Worm (Caenorhabditis elegans) whole organism, late embryonic: Measurements from ENCODE around the gene C36E8.4.
A peak's percentile ranks its signal among the peaks of the same experiment; 100 is the strongest.

ENCODE experiments used
- C08G9.2 ChIP-seq: sonication (generic microtip); optimal IDR thresholded peaks from 2 replicates; lab custom pipeline; 2016; ENCODE audit warnings: mild to moderate bottlenecking, missing genetic modification characterization, moderate library complexity, missing compliant biosample characterization
- C38D4.7 ChIP-seq: fragments of 200-800 bp; sonication (Bioruptor generic); optimal IDR thresholded peaks from 2 replicates; lab custom pipeline; 2018; ENCODE audit warnings: mild to moderate bottlenecking, missing genetic modification characterization, moderate library complexity, missing compliant biosample characterization
- K02D7.2 ChIP-seq: sonication (generic microtip); optimal IDR thresholded peaks from 2 replicates; lab custom pipeline; 2017; ENCODE audit warnings: mild to moderate bottlenecking, missing genetic modification characterization, missing compliant biosample characterization
- ahr-1 ChIP-seq: sonication (generic microtip); optimal IDR thresholded peaks from 2 replicates; lab custom pipeline; 2016; ENCODE audit warnings: missing genetic modification characterization, missing compliant biosample characterization
- ceh-14 ChIP-seq: sonication (generic microtip); optimal IDR thresholded peaks from 2 replicates; lab custom pipeline; 2016; ENCODE audit warnings: missing genotype, missing genetic modification characterization, missing compliant biosample characterization
- ceh-18 ChIP-seq: sonication (generic microtip); optimal IDR thresholded peaks from 2 replicates; lab custom pipeline; 2016; ENCODE audit warnings: missing genetic modification characterization, missing compliant biosample characterization
- ceh-19 ChIP-seq: fragments of 200-800 bp; sonication (Bioruptor generic); optimal IDR thresholded peaks from 2 replicates; lab custom pipeline; 2018; ENCODE audit warnings: mild to moderate bottlenecking, missing genetic modification characterization, missing compliant biosample characterization
- ceh-22 ChIP-seq: sonication (generic microtip); optimal IDR thresholded peaks from 2 replicates; lab custom pipeline; 2017; ENCODE audit warnings: missing biosample characterization, missing genetic modification characterization
- ceh-24 ChIP-seq: sonication (generic microtip); optimal IDR thresholded peaks from 2 replicates; lab custom pipeline; 2016; ENCODE audit warnings: mild to moderate bottlenecking, missing genetic modification characterization, missing compliant biosample characterization
- ceh-31 ChIP-seq: sonication (generic microtip); optimal IDR thresholded peaks from 2 replicates; lab custom pipeline; 2016; ENCODE audit warnings: missing genetic modification characterization, missing compliant biosample characterization
- ceh-34 ChIP-seq: sonication (generic microtip); optimal IDR thresholded peaks from 2 replicates; lab custom pipeline; 2016; ENCODE audit warnings: mild to moderate bottlenecking, missing genetic modification characterization, missing compliant biosample characterization
- ceh-48 ChIP-seq: sonication (generic microtip); optimal IDR thresholded peaks from 2 replicates; lab custom pipeline; 2016; ENCODE audit warnings: missing genetic modification characterization, inconsistent platforms, missing compliant biosample characterization
- ceh-6 ChIP-seq: fragments of 200-800 bp; sonication (Bioruptor generic); optimal IDR thresholded peaks from 2 replicates; lab custom pipeline; 2018; ENCODE audit warnings: mild to moderate bottlenecking, missing genetic modification characterization, missing compliant biosample characterization
- ceh-9 ChIP-seq: sonication (generic microtip); optimal IDR thresholded peaks from 2 replicates; lab custom pipeline; 2016; ENCODE audit warnings: mild to moderate bottlenecking, missing genetic modification characterization, inconsistent platforms, missing compliant biosample characterization
- che-1 ChIP-seq: sonication (generic microtip); optimal IDR thresholded peaks from 2 replicates; lab custom pipeline; 2016; ENCODE audit warnings: mild to moderate bottlenecking, missing genetic modification characterization, missing compliant biosample characterization
- dmd-4 ChIP-seq: sonication (generic microtip); optimal IDR thresholded peaks from 2 replicates; lab custom pipeline; 2016; ENCODE audit warnings: borderline replicate concordance, missing genetic modification characterization, missing compliant biosample characterization
- dve-1 ChIP-seq: sonication (generic microtip); optimal IDR thresholded peaks from 2 replicates; lab custom pipeline; 2017; ENCODE audit warnings: antibody characterized with exemption, mild to moderate bottlenecking, missing genetic modification characterization, missing compliant biosample characterization
- elt-2 ChIP-seq: sonication (generic microtip); optimal IDR thresholded peaks from 2 replicates; lab custom pipeline; 2016; ENCODE audit warnings: missing genetic modification reagents, missing genetic modification characterization, missing compliant biosample characterization
- ets-4 ChIP-seq: sonication (generic microtip); optimal IDR thresholded peaks from 2 replicates; lab custom pipeline; 2016; ENCODE audit warnings: missing genetic modification characterization, missing compliant biosample characterization
- eyg-1 ChIP-seq: sonication (generic microtip); optimal IDR thresholded peaks from 2 replicates; lab custom pipeline; 2016; ENCODE audit warnings: missing genotype, missing genetic modification characterization, missing compliant biosample characterization
- fax-1 ChIP-seq: sonication (generic microtip); optimal IDR thresholded peaks from 2 replicates; lab custom pipeline; 2016; ENCODE audit warnings: missing genotype, missing genetic modification characterization, missing compliant biosample characterization
- fkh-10 ChIP-seq: fragments of 150-350 bp; optimal IDR thresholded peaks from 2 replicates; lab custom pipeline; 2014; ENCODE audit warnings: missing biosample characterization, missing genetic modification reagents, missing genetic modification characterization
- hlh-13 ChIP-seq: fragments of 200-800 bp; sonication (Bioruptor generic); optimal IDR thresholded peaks from 2 replicates; lab custom pipeline; 2018; ENCODE audit warnings: mild to moderate bottlenecking, missing genetic modification characterization, missing compliant biosample characterization
- hlh-30 ChIP-seq: sonication (generic microtip); optimal IDR thresholded peaks from 2 replicates; lab custom pipeline; 2017; ENCODE audit warnings: antibody characterized with exemption, missing genetic modification characterization, missing compliant biosample characterization; ENCODE audit not compliant: insufficient read depth
- hlh-6 ChIP-seq: sonication (generic microtip); optimal IDR thresholded peaks from 2 replicates; lab custom pipeline; 2016; ENCODE audit warnings: missing genotype, missing genetic modification characterization, missing compliant biosample characterization
- nfya-1 ChIP-seq: sonication (generic microtip); optimal IDR thresholded peaks from 2 replicates; lab custom pipeline; 2017; ENCODE audit warnings: missing genetic modification characterization, mild to moderate bottlenecking, missing compliant biosample characterization, antibody characterized with exemption, moderate library complexity
- nhr-11 ChIP-seq: fragments of 150-350 bp; optimal IDR thresholded peaks from 2 replicates; lab custom pipeline; 2014; ENCODE audit warnings: missing biosample characterization, missing genetic modification characterization
- pag-3 ChIP-seq: sonication (generic microtip); optimal IDR thresholded peaks from 2 replicates; lab custom pipeline; 2016; ENCODE audit warnings: missing compliant biosample characterization, missing genetic modification characterization, borderline replicate concordance
- pqm-1 ChIP-seq: sonication (generic microtip); optimal IDR thresholded peaks from 2 replicates; lab custom pipeline; 2016; ENCODE audit warnings: missing genetic modification characterization, missing compliant biosample characterization
- pros-1 ChIP-seq: fragments of 150-350 bp; optimal IDR thresholded peaks from 2 replicates; lab custom pipeline; 2014; ENCODE audit warnings: missing biosample characterization, missing genetic modification reagents, missing genetic modification characterization
- ref-2 ChIP-seq: sonication (generic microtip); optimal IDR thresholded peaks from 2 replicates; lab custom pipeline; 2016; ENCODE audit warnings: missing genetic modification characterization, missing compliant biosample characterization
- rnt-1 ChIP-seq: sonication (generic microtip); optimal IDR thresholded peaks from 2 replicates; lab custom pipeline; 2016; ENCODE audit warnings: missing genetic modification characterization, missing compliant biosample characterization
- sox-2 ChIP-seq: fragments of 200-800 bp; sonication (Bioruptor generic); IDR thresholded peaks from 2 replicates; pipeline ENCODE4 v1.3.6; 2022; ENCODE audit warnings: missing genetic modification reagents, missing genetic modification characterization, missing compliant biosample characterization
- syd-9 ChIP-seq: sonication (generic microtip); optimal IDR thresholded peaks from 2 replicates; lab custom pipeline; 2016; ENCODE audit warnings: mild to moderate bottlenecking, missing genetic modification characterization, moderate library complexity, missing compliant biosample characterization
- tbx-2 ChIP-seq: sonication (generic microtip); optimal IDR thresholded peaks from 2 replicates; lab custom pipeline; 2016; ENCODE audit warnings: missing genetic modification characterization, missing compliant biosample characterization
- unc-42 ChIP-seq: sonication (generic microtip); optimal IDR thresholded peaks from 2 replicates; lab custom pipeline; 2016; ENCODE audit warnings: missing genotype, missing genetic modification characterization, missing compliant biosample characterization
- unc-55 ChIP-seq: sonication (generic microtip); optimal IDR thresholded peaks from 2 replicates; lab custom pipeline; 2017; ENCODE audit warnings: missing biosample characterization, missing genetic modification reagents, missing genetic modification characterization
- unc-86 ChIP-seq: sonication (generic microtip); optimal IDR thresholded peaks from 2 replicates; lab custom pipeline; 2016; ENCODE audit warnings: missing genetic modification characterization, missing compliant biosample characterization

The C36E8.4 gene

DNA sequence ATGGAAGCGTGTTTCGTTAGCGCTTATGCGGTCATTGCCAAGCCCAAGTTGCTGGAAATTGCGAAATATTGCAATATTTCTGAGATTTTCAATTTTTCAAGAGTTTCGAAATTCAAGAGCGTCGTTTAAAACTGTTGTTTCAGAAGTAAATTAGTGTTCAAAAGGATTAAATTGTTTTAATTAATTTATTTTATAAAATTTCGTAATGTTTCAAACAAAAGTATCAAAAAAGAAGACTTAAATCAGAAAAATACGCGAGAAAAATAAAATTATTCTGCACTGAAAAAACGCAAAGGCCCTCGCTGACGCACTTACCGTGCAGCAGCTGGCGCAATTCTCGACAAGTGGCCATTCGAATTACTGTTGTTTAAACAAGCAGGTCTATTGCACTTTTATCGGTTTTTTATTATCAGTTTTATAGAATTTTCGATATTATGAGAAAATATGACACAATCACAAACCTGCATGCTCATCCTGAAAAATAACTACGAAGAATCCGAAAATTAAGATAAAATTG is 8.0 kb upstream of the C36E8.4 start, which contains the start of gene tif-1A (continued):
- no peak for TF ChIP-seq ceh-9 (tag; lab: Kevin White, UChicago)
- TF ChIP-seq fkh-10: no peak
- no peak for TF ChIP-seq pag-3 (tag; lab: Kevin White, UChicago)
- TF ChIP-seq elt-2: peak; percentile 88
- no peak for TF ChIP-seq dve-1 (tag; lab: Kevin White, UChicago)
- no peak for TF ChIP-seq ceh-19 (GFP tag; lab: Kevin White, UChicago)

DNA sequence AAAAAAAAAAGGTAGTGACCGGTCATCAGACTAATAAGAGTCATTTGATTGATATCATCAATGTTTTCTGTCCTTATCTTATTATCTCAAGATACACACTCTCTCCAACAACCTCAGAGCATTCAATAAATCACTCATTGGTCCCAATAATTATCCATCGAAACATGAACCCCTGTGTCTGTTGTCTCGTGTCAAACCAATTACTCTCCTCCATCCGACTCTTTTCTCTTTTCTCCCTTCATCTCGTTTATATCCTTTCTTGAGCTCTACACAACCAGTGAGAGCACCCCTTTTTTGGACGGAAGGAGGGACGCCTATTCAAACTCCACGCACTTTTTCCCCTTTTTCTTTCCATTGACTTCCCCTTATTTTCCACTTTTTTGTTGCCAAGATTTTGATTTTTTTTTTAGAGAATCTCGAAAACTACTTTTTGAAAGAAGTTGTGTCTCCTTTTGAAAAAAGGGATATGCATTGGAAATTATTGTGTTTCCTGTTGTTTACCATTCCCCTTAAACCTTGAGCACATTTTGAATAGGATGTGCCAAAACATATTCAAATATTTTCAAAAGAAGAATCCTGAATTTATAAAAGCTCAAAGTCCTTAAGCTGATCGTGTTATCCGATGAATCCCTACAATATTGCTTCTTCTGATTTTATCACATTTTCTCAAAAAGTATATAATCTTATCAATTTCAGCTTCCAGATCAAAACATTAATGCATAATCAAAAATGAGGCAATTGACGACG is 6.5 kb upstream of the C36E8.4 start, which contains the start of gene pxd-1:
Gene pxd-1 (plus strand): TSS at position 697 of the 747 bp plus-strand sequence.
- TF ChIP-seq unc-55: peak; percentile 48
- TF ChIP-seq K02D7.2 (tag; lab: Kevin White, UChicago): no peak
- TF ChIP-seq nfya-1 (tag; lab: Kevin White, UChicago): peak; percentile 34
- peak; percentile 84 for TF ChIP-seq unc-42 (tag; lab: Kevin White, UChicago)
- TF ChIP-seq, all 69 proteins: peak for 3

DNA sequence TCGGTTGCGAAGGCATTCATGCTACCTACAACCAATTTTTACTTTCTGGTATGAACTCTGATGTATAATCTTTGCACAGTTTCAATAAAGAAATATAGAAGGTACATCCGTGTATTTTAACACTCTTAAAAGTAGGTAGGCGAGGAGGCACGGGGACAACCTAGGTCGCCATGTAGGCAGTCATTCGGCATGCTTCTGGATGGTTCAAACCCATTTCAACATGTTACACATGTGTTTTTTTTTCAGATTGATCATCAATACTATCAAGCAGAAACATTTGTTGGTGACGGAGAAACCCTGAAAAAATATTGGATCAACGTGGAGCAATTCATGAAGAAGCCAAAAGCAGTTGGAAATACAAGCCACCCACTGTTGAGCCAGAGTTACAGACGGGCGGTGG is 5.1 kb upstream of the C36E8.4 start:
- no peak for TF ChIP-seq pqm-1 (tag; lab: Kevin White, UChicago)
- no peak for TF ChIP-seq ceh-31 (tag; lab: Kevin White, UChicago)
- no peak for TF ChIP-seq fax-1 (tag; lab: Kevin White, UChicago)
- TF ChIP-seq hlh-13 (GFP tag; lab: Kevin White, UChicago): no peak
- TF ChIP-seq ets-4: no peak
- no peak for TF ChIP-seq rnt-1 (tag; lab: Kevin White, UChicago)
- no peak for TF ChIP-seq K02D7.2 (tag; lab: Kevin White, UChicago)
- TF ChIP-seq elt-2: no peak
- TF ChIP-seq che-1 (tag; lab: Kevin White, UChicago): no peak
- no peak for TF ChIP-seq pros-1 (tag; lab: Kevin White, UChicago)
- TF ChIP-seq ceh-14 (tag; lab: Kevin White, UChicago): no peak
- TF ChIP-seq eyg-1 (tag; lab: Kevin White, UChicago): no peak
- TF ChIP-seq ceh-18 (tag; lab: Kevin White, UChicago): no peak
- no peak for TF ChIP-seq hlh-30
- TF ChIP-seq ceh-34 (tag; lab: Kevin White, UChicago): no peak
- no peak for TF ChIP-seq dmd-4 (tag; lab: Kevin White, UChicago)
- no peak for TF ChIP-seq C38D4.7 (GFP tag; lab: Kevin White, UChicago)
- TF ChIP-seq ceh-48 (tag; lab: Kevin White, UChicago): no peak
- TF ChIP-seq unc-42 (tag; lab: Kevin White, UChicago): no peak
- TF ChIP-seq, all 69 proteins: peak for 0

DNA sequence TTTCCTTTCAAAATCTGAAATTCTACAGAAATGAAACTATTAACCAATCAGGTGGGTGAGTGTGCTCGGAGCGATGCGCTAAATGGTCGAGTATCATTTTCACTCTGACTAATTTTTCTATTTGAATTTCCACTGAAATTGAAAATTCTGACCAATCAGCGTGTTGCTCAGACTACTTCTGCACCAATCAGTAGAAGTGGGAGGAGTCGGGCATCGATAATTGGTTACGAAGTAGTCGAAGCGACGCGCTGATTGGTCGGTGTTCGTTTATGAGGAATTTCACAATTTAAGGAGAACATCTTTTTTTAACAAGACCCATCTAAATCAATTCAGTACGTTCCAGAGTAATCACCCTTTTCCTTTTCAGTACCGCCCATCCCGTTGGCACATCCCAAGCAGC is 3.0 kb upstream of the C36E8.4 start:
- TF ChIP-seq ceh-18 (tag; lab: Kevin White, UChicago) (no peak), C38D4.7 (GFP tag; lab: Kevin White, UChicago) (no peak), nhr-11 (tag; lab: Kevin White, UChicago) (no peak), unc-86 (no peak), nfya-1 (tag; lab: Kevin White, UChicago) (peak; percentile 86), ceh-24 (tag; lab: Kevin White, UChicago) (no peak)

DNA sequence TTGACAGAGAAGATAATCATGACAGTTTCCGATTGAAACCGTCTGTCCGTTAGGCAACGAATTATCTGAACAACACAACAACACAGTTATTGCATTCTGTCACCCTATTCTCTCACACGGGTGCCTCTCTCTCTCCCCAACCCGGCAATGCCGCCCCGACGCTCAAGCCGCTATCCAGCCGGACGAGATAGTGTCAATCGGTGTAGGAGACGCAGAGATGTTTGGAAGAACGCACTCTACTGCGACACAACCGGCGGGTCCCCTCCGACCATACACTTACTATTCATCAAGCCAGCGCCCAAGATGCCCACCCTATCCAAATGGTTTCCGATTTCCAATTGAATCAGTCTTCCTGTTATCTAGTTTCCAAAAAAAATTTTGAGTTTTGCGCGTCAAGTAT is 2.0 kb upstream of the C36E8.4 start:
- TF ChIP-seq ref-2 (tag; lab: Kevin White, UChicago): peak; percentile 67
- peak; percentile 25 for TF ChIP-seq ceh-31 (tag; lab: Kevin White, UChicago)
- TF ChIP-seq ceh-22: no peak
- no peak for TF ChIP-seq ceh-24 (tag; lab: Kevin White, UChicago)
- peak; percentile 4 for TF ChIP-seq syd-9 (tag; lab: Kevin White, UChicago)
- TF ChIP-seq nfya-1 (tag; lab: Kevin White, UChicago): peak; percentile 50
- TF ChIP-seq pros-1 (tag; lab: Kevin White, UChicago): no peak
- TF ChIP-seq ahr-1: no peak
- no peak for TF ChIP-seq sox-2 (GFP tag; lab: Robert Waterston, UW)
- peak; percentile 18 for TF ChIP-seq ceh-6 (GFP tag; lab: Kevin White, UChicago)
- peak; percentile 68 for TF ChIP-seq hlh-6 (tag; lab: Kevin White, UChicago)
- TF ChIP-seq C08G9.2 (tag; lab: Kevin White, UChicago): peak; percentile 6
- peak; percentile 55 for TF ChIP-seq ceh-34 (tag; lab: Kevin White, UChicago)
- TF ChIP-seq unc-42 (tag; lab: Kevin White, UChicago): peak; percentile 11
- TF ChIP-seq tbx-2 (tag; lab: Kevin White, UChicago): peak; percentile 69
